Fruit fly (Drosophila melanogaster): ENCODE results near the gene Ugt303B2.

dm6 chr3R:23521483-23521882 lies 17.2 kb downstream of the Ugt303B2 start, which contains the start of gene CG10177:
- TF ChIP-seq rn (GFP tag; IDR thresholded peaks at IDR 0.05) = no peak
- no peak for TF ChIP-seq CG12605 (GFP tag; IDR thresholded peaks at IDR 0.05)
- TF ChIP-seq Pif1B (GFP tag; optimal IDR thresholded peaks at IDR 0.05) = no peak
- no peak for TF ChIP-seq CG34367 (tag; optimal IDR thresholded peaks at IDR 0.05)
- TF ChIP-seq CG17806 (tag; optimal IDR thresholded peaks at IDR 0.05) = no peak
- no peak for TF ChIP-seq Pif1A (GFP tag; optimal IDR thresholded peaks at IDR 0.05)
- TF ChIP-seq EcR (GFP tag; optimal IDR thresholded peaks at IDR 0.05) = no peak
- TF ChIP-seq CG8301 (tag; optimal IDR thresholded peaks at IDR 0.05) = no peak
- no peak for TF ChIP-seq CG10348 (GFP tag; IDR thresholded peaks at IDR 0.05)
- no peak for TF ChIP-seq CG4496 (GFP tag; IDR thresholded peaks at IDR 0.05)
- no peak for TF ChIP-seq gl (tag; optimal IDR thresholded peaks at IDR 0.05)
- no peak for TF ChIP-seq CG14655 (GFP tag; optimal IDR thresholded peaks at IDR 0.05)
